Worm (Caenorhabditis elegans): ENCODE measurements around the gene K02G10.5.

DNA sequence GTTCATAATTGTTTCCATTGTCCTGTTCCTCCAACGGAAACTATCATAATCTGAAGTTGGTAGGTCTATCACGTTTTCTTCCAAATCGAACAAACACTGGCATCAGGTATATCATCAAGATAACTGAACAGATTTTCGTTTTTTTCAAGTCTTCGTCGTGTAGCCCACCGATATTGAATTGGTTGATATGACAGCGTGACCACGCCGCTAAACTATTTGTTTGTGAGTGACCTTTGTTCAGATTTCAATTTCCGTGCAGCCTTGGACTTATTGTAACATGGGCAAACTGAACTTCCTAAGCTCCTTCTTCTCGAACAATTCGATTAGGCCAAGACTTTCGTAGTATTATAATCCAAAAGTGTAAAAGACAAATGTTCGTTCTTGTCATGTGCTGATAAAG lies 5.4 kb downstream of the K02G10.5 start:
- TF ChIP-seq nhr-67 (tag; optimal IDR thresholded peaks at IDR 0.05) (no peak), pha-4 (tag; optimal IDR thresholded peaks at IDR 0.05) (no peak), elt-3 (tag; optimal IDR thresholded peaks at IDR 0.05) (no peak), nfya-1 (tag; optimal IDR thresholded peaks at IDR 0.05; ENCODE audit: insufficient read depth) (no peak), zag-1 (tag; optimal IDR thresholded peaks at IDR 0.05) (no peak), egl-27 (tag; optimal IDR thresholded peaks at IDR 0.05) (no peak), ZK546.5 (tag; optimal IDR thresholded peaks at IDR 0.05) (no peak), ztf-11 (tag; optimal IDR thresholded peaks at IDR 0.05) (no peak), nhr-76 (tag; optimal IDR thresholded peaks at IDR 0.05) (no peak), nhr-237 (tag; optimal IDR thresholded peaks at IDR 0.05) (no peak), jun-1 (tag; optimal IDR thresholded peaks at IDR 0.05) (no peak), snpc-4 (tag; optimal IDR thresholded peaks at IDR 0.05) (no peak), ceh-9 (tag; optimal IDR thresholded peaks at IDR 0.05) (no peak), ama-1 (optimal IDR thresholded peaks at IDR 0.05) (no peak)

Data from whole organism, L3 larva.